Worm (Caenorhabditis elegans) whole organism, early embryonic: Measurements from ENCODE around the gene F28B12.1.

Experiments used
- ama-1 ChIP-seq: fragments of 150-350 bp; optimal IDR thresholded peaks from 2 replicates; lab custom pipeline; 2014
- ceh-13 ChIP-seq: fragments of 200-800 bp; sonication (Bioruptor generic); optimal IDR thresholded peaks from 2 replicates; lab custom pipeline; 2018; ENCODE audit warnings: mild to moderate bottlenecking, missing genetic modification characterization, missing compliant biosample characterization
- ceh-36 ChIP-seq: sonication (generic microtip); optimal IDR thresholded peaks from 2 replicates; lab custom pipeline; 2016; ENCODE audit warnings: missing genetic modification characterization, inconsistent platforms, missing compliant biosample characterization
- ets-7 ChIP-seq: sonication (generic microtip); optimal IDR thresholded peaks from 2 replicates; lab custom pipeline; 2016; ENCODE audit warnings: missing genotype, missing genetic modification characterization, missing compliant biosample characterization
- flt-1 ChIP-seq: fragments of 200-800 bp; sonication (Bioruptor generic); IDR thresholded peaks from 2 replicates; pipeline ENCODE4 v1.3.6; 2022; ENCODE audit warnings: missing genetic modification characterization, missing compliant biosample characterization
- hmbx-1 ChIP-seq: sonication (generic microtip); optimal IDR thresholded peaks from 2 replicates; lab custom pipeline; 2016; ENCODE audit warnings: mild to moderate bottlenecking, missing genetic modification characterization, missing compliant biosample characterization
- hmg-4 ChIP-seq: fragments of 200-800 bp; sonication (Bioruptor generic); optimal IDR thresholded peaks from 2 replicates; lab custom pipeline; 2018; ENCODE audit warnings: mild to moderate bottlenecking, missing genetic modification characterization, missing compliant biosample characterization
- hnd-1 ChIP-seq: sonication (generic microtip); optimal IDR thresholded peaks from 2 replicates; lab custom pipeline; 2016; ENCODE audit warnings: missing genetic modification characterization, missing compliant biosample characterization
- scrt-1 ChIP-seq: fragments of 200-800 bp; sonication (Bioruptor generic); IDR thresholded peaks from 2 replicates; pipeline ENCODE4 v1.3.6; 2022; ENCODE audit warnings: missing genetic modification characterization, missing compliant biosample characterization
- sea-1 ChIP-seq: fragments of 200-800 bp; sonication (Bioruptor generic); conservative IDR thresholded peaks from 2 replicates; pipeline ENCODE4 v1.3.6; 2022; ENCODE audit warnings: missing genetic modification characterization, missing compliant biosample characterization
- tbx-11 ChIP-seq: fragments of 200-800 bp; sonication (Bioruptor generic); IDR thresholded peaks from 2 replicates; pipeline ENCODE4 v1.3.6; 2022; ENCODE audit warnings: missing genetic modification characterization, missing compliant biosample characterization
- tbx-37 ChIP-seq: fragments of 200-800 bp; sonication (Bioruptor generic); conservative IDR thresholded peaks from 2 replicates; pipeline ENCODE4 v1.3.6; 2022; ENCODE audit warnings: missing genetic modification reagents, missing genetic modification characterization, missing compliant biosample characterization
- tra-4 ChIP-seq: sonication (generic microtip); optimal IDR thresholded peaks from 2 replicates; lab custom pipeline; 2017; ENCODE audit warnings: missing genetic modification characterization, missing compliant biosample characterization

DNA sequence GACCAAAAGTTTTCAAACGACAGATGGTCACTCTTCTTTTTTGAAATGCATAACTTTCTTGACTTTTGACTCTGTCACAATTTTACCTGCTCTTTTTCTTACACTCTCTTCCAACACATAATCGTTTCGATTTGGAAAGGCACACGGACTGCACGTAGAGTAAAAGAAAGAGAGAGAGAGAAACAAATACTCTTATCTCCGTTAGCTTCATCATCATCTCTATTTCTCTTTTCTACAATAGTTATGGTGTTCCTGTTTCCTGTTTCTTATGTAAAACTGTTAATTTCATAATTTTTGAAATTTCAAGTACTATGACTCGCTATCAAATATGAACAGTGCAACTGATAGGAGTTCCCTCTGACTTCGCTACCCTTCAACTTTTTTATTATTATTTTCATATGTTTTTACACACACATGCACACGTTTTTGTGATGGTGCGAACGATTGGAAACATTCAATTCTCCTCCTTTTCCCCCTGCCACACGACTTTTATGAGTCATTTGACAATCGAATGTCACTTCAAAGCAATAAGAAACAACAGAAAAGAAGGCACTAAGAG is 12.6 kb upstream of the F28B12.1 start:
- TF ChIP-seq ama-1 (lab: Kevin White, UChicago) (no peak), hmg-4 (GFP tag; lab: Kevin White, UChicago) (no peak), tra-4 (tag; lab: Kevin White, UChicago) (no peak), flt-1 (GFP tag; lab: Robert Waterston, UW) (no peak), tbx-37 (GFP tag; lab: Robert Waterston, UW) (no peak), ceh-36 (tag; lab: Kevin White, UChicago) (no peak), scrt-1 (GFP tag; lab: Robert Waterston, UW) (no peak), ceh-13 (GFP tag; lab: Kevin White, UChicago) (no peak), sea-1 (no peak), ets-7 (tag; lab: Kevin White, UChicago) (no peak), tbx-11 (GFP tag; lab: Robert Waterston, UW) (no peak), hnd-1 (tag; lab: Kevin White, UChicago) (no peak), hmbx-1 (no peak)
